Fruit fly (Drosophila melanogaster) whole organism: Measurements from ENCODE around the gene CG43348.

Source experiments
- CG8478 ChIP-seq: fragments of >200 bp; optimal IDR thresholded peaks from 2 replicates; lab custom pipeline; 2018; ENCODE audit warnings: inconsistent platforms
- Dll ChIP-seq: fragments of >200 bp; optimal IDR thresholded peaks from 2 replicates; lab custom pipeline; 2017
- EcR ChIP-seq, 2 experiments: fragments of >200 bp; optimal IDR thresholded peaks; 2 replicates each; lab custom pipeline; 2017; ENCODE audit warnings: missing biosample characterization in 2 of 2, missing genetic modification characterization in 2 of 2, missing genetic modification reagents in 2 of 2
- pan ChIP-seq: fragments of >200 bp; optimal IDR thresholded peaks from 2 replicates; lab custom pipeline; 2017
- psq ChIP-seq: fragments of >200 bp; optimal IDR thresholded peaks from 2 replicates; lab custom pipeline; 2017
- usp ChIP-seq: fragments of >200 bp; optimal IDR thresholded peaks from 2 replicates; lab custom pipeline; 2017; ENCODE audit warnings: missing biosample characterization, missing genetic modification characterization, mixed read lengths

CG43348 gene

DNA sequence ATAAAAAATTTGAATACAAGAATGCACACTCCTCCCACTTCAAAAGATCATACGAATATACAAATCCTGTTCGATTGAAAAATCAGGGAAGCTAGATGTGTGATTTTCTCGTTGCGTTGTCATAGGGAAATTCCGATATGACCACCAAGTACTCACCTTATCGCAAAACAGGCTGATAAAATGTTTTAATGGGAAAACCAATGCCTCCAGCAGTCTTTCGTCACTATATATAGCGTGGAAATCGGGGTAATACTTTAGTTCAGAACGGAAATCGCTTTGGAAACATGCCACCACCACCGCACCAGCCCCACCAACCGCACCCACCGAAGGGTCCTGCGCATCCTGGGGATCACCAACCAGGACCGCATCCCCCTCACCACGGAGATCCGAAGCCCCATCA is at the start of gene CG43348, which contains the start of gene CG5139:
TSS of gene CG43348 (plus strand) at position 247 of the 400 bp plus-strand sequence.
TSS of gene CG5139 (minus strand) at position 101 of the 400 bp plus-strand sequence.
- TF ChIP-seq CG8478, result no peak
- TF ChIP-seq EcR (GFP tag; optimal IDR thresholded peaks at IDR 0.05; lab: Kevin White, UChicago), result no peak
- no peak for TF ChIP-seq Dll (lab: Kevin White, UChicago)
- TF ChIP-seq psq (lab: Kevin White, UChicago), result no peak
- no peak for TF ChIP-seq usp (GFP tag; lab: Kevin White, UChicago)
- TF ChIP-seq pan (lab: Kevin White, UChicago), result no peak

dm6 chr2L:1150554-1150953 is 48.7 kb upstream of the CG43348 start, which contains the start of the genes Tfb4 and Vps29:
Gene Tfb4 (minus strand): TSS chr2L:1150677.
Gene Vps29 (plus strand): TSS chr2L:1150766.
- TF ChIP-seq psq (lab: Kevin White, UChicago) (no peak), usp (GFP tag; lab: Kevin White, UChicago) (no peak), pan (lab: Kevin White, UChicago) (no peak), CG8478 (no peak), EcR (GFP tag; optimal IDR thresholded peaks at IDR 0.05; lab: Kevin White, UChicago) (no peak), Dll (lab: Kevin White, UChicago) (no peak)

- TF ChIP-seq EcR (GFP tag; optimal IDR thresholded peaks at IDR 0.05; lab: Kevin White, UChicago) (no peak), Dll (lab: Kevin White, UChicago) (no peak), psq (lab: Kevin White, UChicago) (no peak), usp (GFP tag; lab: Kevin White, UChicago) (no peak), pan (lab: Kevin White, UChicago) (no peak), CG8478 (no peak)
Observed at dm6 chr2L:1152693-1153092, 46.5 kb upstream of the CG43348 start.

DNA sequence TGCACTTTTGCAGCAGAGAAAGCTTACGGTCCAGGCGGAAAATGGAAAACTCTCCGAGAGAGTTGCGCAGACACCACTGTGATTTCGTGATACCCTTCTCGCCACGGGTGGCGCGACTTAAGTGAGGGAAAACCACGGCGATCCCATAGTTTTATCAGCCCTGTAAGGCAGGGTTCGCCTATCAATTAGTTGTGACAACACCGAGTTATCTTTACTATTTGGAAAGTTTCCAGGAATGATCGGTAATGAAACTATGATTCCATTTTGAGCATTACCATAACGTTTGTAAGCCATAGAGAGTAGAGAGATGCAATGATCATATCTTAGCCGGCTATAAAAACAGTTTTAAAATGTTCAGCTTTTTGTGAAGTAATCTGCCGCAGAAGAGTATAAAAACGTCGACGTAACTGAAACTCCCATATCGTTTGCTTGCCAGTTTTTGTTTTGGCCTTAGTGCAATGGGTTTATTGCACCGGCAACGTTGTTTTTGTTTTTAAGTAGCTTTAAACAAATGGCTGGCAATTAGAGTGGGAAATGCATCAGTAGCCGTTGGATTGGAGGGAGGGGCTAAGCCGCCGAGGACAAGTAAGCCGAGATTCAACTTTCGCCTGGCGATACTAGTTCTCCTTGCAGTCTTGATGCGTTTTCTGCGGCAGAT is 42.5 kb upstream of the CG43348 start:
- TF ChIP-seq pan (lab: Kevin White, UChicago) (no peak), psq (lab: Kevin White, UChicago) (no peak), Dll (lab: Kevin White, UChicago) (no peak), EcR (GFP tag; optimal IDR thresholded peaks at IDR 0.05; lab: Kevin White, UChicago) (no peak), usp (GFP tag; lab: Kevin White, UChicago) (no peak), CG8478 (no peak)

DNA sequence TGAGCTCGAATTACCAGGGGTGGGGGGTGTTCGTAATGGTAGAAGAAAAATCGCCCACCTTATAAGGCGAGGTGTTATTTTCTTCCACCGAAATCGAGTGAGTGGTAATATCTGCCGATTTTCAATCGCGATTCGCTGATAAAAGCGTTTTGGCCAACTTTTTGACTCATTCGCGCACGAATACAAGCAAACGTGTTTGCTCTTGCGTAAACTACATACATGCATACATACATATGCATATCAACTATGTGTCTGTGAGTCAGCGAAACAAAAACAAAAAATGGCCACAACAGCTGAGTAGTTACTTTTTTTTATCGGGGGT is 41.9 kb upstream of the CG43348 start:
- no peak for TF ChIP-seq usp (GFP tag; lab: Kevin White, UChicago)

DNA sequence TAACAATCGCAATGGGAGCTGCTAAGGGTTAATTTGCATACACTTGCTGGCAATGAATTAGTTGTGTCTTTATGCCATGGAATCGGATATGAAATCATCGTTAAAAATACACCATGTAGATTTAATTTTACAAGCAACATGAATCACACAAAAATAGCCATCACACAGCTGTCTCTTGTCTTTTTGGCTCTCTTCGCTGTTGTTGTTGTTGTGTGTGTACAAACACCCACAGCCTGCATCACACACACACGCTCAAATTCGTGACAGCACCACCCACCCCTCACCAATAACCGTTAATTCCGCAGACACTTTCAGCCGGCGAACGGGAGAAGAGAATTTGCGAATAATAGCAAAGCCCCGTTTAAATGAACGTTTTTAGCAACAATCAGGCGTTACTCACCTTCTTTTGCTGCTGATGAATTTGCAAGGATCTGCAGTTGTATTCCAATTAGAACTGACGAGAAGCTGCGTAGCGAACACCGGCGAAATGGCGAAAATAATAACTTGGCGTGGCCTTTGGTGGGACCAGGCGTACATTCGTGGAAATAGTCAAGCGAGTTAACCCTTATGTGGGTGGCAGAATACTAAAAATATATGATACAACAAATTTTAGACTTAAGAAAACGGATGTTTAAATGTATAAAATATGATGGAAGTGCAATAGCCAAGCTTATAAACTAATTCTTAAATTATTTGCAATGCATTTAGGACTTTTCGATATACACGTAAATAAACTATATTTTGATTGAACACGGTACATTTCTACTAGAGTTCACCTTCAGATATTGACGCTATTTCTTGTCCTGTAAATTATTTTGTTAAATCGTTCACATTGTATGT is 41.3 kb upstream of the CG43348 start, which contains the start of gene capt:
TSS of gene capt (minus strand) at position 584 of the 840 bp plus-strand sequence.
- TF ChIP-seq psq (lab: Kevin White, UChicago) (no peak), pan (lab: Kevin White, UChicago) (no peak), CG8478 (no peak), usp (GFP tag; lab: Kevin White, UChicago) (no peak), EcR (GFP tag; optimal IDR thresholded peaks at IDR 0.05; lab: Kevin White, UChicago) (no peak), Dll (lab: Kevin White, UChicago) (no peak)

dm6 chr2L:1158519-1159319 is 40.5 kb upstream of the CG43348 start, which contains the start of gene Tango14:
Gene Tango14 (plus strand): TSS chr2L:1158661.
- TF ChIP-seq usp (GFP tag; lab: Kevin White, UChicago) (no peak), CG8478 (no peak)

dm6 chr2L:1163538-1164143 is 35.6 kb upstream of the CG43348 start, which contains the start of gene CG5080:
Gene CG5080 (minus strand): TSS chr2L:1163886.
- TF ChIP-seq usp (GFP tag; lab: Kevin White, UChicago) (no peak), EcR (GFP tag; optimal IDR thresholded peaks at IDR 0.05; lab: Kevin White, UChicago) (no peak), Dll (lab: Kevin White, UChicago) (no peak), psq (lab: Kevin White, UChicago) (no peak), pan (lab: Kevin White, UChicago) (no peak), CG8478 (no peak)

- TF ChIP-seq EcR (GFP tag; optimal IDR thresholded peaks at IDR 0.05; lab: Kevin White, UChicago) (no peak), pan (lab: Kevin White, UChicago) (no peak), psq (lab: Kevin White, UChicago) (no peak), usp (GFP tag; lab: Kevin White, UChicago) (no peak), CG8478 (no peak), Dll (lab: Kevin White, UChicago) (no peak)
Observed at dm6 chr2L:1164294-1164693, 34.9 kb upstream of the CG43348 start, which contains the start of gene IntS14. Gene IntS14 (plus strand): TSS chr2L:1164443.

- TF ChIP-seq EcR (GFP tag; optimal IDR thresholded peaks at IDR 0.05; lab: Kevin White, UChicago) (no peak), usp (GFP tag; lab: Kevin White, UChicago) (no peak), pan (lab: Kevin White, UChicago) (no peak), psq (lab: Kevin White, UChicago) (no peak), Dll (lab: Kevin White, UChicago) (no peak), CG8478 (no peak)
Observed at dm6 chr2L:1166326-1166725, 32.9 kb upstream of the CG43348 start, which contains the start of gene CG14341. Gene CG14341 (plus strand): TSS chr2L:1166506.
